Worm (Caenorhabditis elegans): Measurements from ENCODE around the gene F48G7.7.

- no peak for TF ChIP-seq flt-1 (GFP tag; IDR thresholded peaks at IDR 0.05)
- TF ChIP-seq hmbx-1 (tag; optimal IDR thresholded peaks at IDR 0.05), result no peak
- TF ChIP-seq ets-7 (tag; optimal IDR thresholded peaks at IDR 0.05), result no peak
- no peak for TF ChIP-seq ceh-36 (tag; optimal IDR thresholded peaks at IDR 0.05)
- TF ChIP-seq hnd-1 (tag; optimal IDR thresholded peaks at IDR 0.05), result no peak
- no peak for TF ChIP-seq aly-1 (tag; optimal IDR thresholded peaks at IDR 0.05)
- no peak for TF ChIP-seq ama-1 (optimal IDR thresholded peaks at IDR 0.05)
Observed at ce11 chrV:636281-636680, 10.1 kb upstream of the F48G7.7 start, which contains the start of gene pals-31.

Data from whole organism, early embryonic.